Fruit fly (Drosophila melanogaster) whole organism, pupa: ENCODE measurements around the gene wrm2.

Experiments used
- CG10348 ChIP-seq: fragments of 200-800 bp; sonication (Bioruptor generic); IDR thresholded peaks from 2 replicates; pipeline ENCODE4 v1.3.6; 2022; ENCODE audit warnings: missing biosample characterization, missing genetic modification characterization
- CG12605 ChIP-seq: fragments of 200-800 bp; sonication (Bioruptor generic); IDR thresholded peaks from 2 replicates; pipeline ENCODE4 v1.3.6; 2022; ENCODE audit warnings: missing biosample characterization, missing genetic modification characterization
- CG13204 ChIP-seq: fragments of 200-800 bp; sonication (Bioruptor generic); optimal IDR thresholded peaks from 2 replicates; lab custom pipeline; 2018; ENCODE audit warnings: missing biosample characterization, mild to moderate bottlenecking, missing genetic modification characterization, moderate library complexity
- CG14655 ChIP-seq: fragments of 200-800 bp; sonication (Bioruptor generic); optimal IDR thresholded peaks from 3 replicates; lab custom pipeline; 2017; ENCODE audit warnings: mild to moderate bottlenecking, missing biosample characterization, missing genetic modification reagents, missing genetic modification characterization
- CG15710 ChIP-seq: fragments of 200-800 bp; sonication (Bioruptor generic); optimal IDR thresholded peaks from 2 replicates; lab custom pipeline; 2018; ENCODE audit warnings: missing biosample characterization, mild to moderate bottlenecking, missing genetic modification characterization, moderate library complexity
- CG17806 ChIP-seq: fragments of 200-800 bp; sonication (Bioruptor generic); optimal IDR thresholded peaks from 2 replicates; lab custom pipeline; 2018; ENCODE audit warnings: missing biosample characterization, mild to moderate bottlenecking, missing genetic modification characterization, moderate library complexity
- CG32121 ChIP-seq: fragments of 200-800 bp; sonication (Bioruptor generic); IDR thresholded peaks from 2 replicates; pipeline ENCODE4 v1.3.6; 2022; ENCODE audit warnings: missing biosample characterization, missing genetic modification characterization
- CG34367 ChIP-seq: fragments of 200-800 bp; sonication (Bioruptor generic); optimal IDR thresholded peaks from 2 replicates; lab custom pipeline; 2018; ENCODE audit warnings: missing biosample characterization, mild to moderate bottlenecking, missing genetic modification characterization
- CG4496 ChIP-seq: fragments of 200-800 bp; sonication (Bioruptor generic); IDR thresholded peaks from 3 replicates; pipeline ENCODE4 v1.3.6; 2022; ENCODE audit warnings: missing biosample characterization, missing genetic modification characterization
- CG8159 ChIP-seq: fragments of 200-800 bp; sonication (Bioruptor generic); optimal IDR thresholded peaks from 3 replicates; lab custom pipeline; 2018; ENCODE audit warnings: missing biosample characterization, mild to moderate bottlenecking, missing genetic modification characterization, moderate library complexity
- CG8301 ChIP-seq: fragments of 200-800 bp; sonication (Bioruptor generic); optimal IDR thresholded peaks from 2 replicates; lab custom pipeline; 2018; ENCODE audit warnings: missing biosample characterization, mild to moderate bottlenecking, missing genetic modification characterization
- CG9948 ChIP-seq: fragments of 200-800 bp; sonication (Bioruptor generic); optimal IDR thresholded peaks from 2 replicates; lab custom pipeline; 2018; ENCODE audit warnings: missing biosample characterization, mild to moderate bottlenecking, missing genetic modification characterization, moderate library complexity
- D1 ChIP-seq: fragments of 200-800 bp; sonication (Bioruptor generic); optimal IDR thresholded peaks from 2 replicates; lab custom pipeline; 2018; ENCODE audit warnings: missing biosample characterization, mild to moderate bottlenecking, missing genetic modification characterization, moderate library complexity
- EcR ChIP-seq: fragments of 200-800 bp; sonication (Bioruptor generic); optimal IDR thresholded peaks from 3 replicates; lab custom pipeline; 2019; ENCODE audit warnings: missing biosample characterization, missing genetic modification characterization, mild to moderate bottlenecking, moderate library complexity, missing genetic modification reagents
- Ets98B ChIP-seq: fragments of 200-800 bp; sonication (Bioruptor generic); IDR thresholded peaks from 2 replicates; pipeline ENCODE4 v1.3.6; 2022; ENCODE audit warnings: missing biosample characterization, missing genetic modification characterization
- Pif1A ChIP-seq: fragments of 200-800 bp; sonication (Bioruptor generic); optimal IDR thresholded peaks from 3 replicates; lab custom pipeline; 2016; ENCODE audit warnings: missing biosample characterization, missing genetic modification characterization
- Pif1B ChIP-seq: fragments of 200-800 bp; sonication (Bioruptor generic); optimal IDR thresholded peaks from 3 replicates; lab custom pipeline; 2016; ENCODE audit warnings: missing biosample characterization, missing genetic modification characterization
- Snoo ChIP-seq: fragments of 200-800 bp; sonication (Bioruptor generic); optimal IDR thresholded peaks from 3 replicates; lab custom pipeline; 2017; ENCODE audit warnings: missing biosample characterization, mild to moderate bottlenecking, missing genetic modification characterization, inconsistent platforms
- fd96Ca ChIP-seq: fragments of 200-800 bp; sonication (Bioruptor generic); IDR thresholded peaks from 3 replicates; pipeline ENCODE4 v1.3.6; 2022; ENCODE audit warnings: missing biosample characterization, missing genetic modification characterization
- gl ChIP-seq: fragments of 200-800 bp; sonication (Bioruptor generic); optimal IDR thresholded peaks from 2 replicates; lab custom pipeline; 2018; ENCODE audit warnings: missing biosample characterization, mild to moderate bottlenecking, missing genetic modification characterization
- rn ChIP-seq: fragments of 200-800 bp; sonication (Bioruptor generic); IDR thresholded peaks from 2 replicates; pipeline ENCODE4 v1.3.6; 2022; ENCODE audit warnings: missing biosample characterization, missing genetic modification characterization

The wrm2 gene

DNA sequence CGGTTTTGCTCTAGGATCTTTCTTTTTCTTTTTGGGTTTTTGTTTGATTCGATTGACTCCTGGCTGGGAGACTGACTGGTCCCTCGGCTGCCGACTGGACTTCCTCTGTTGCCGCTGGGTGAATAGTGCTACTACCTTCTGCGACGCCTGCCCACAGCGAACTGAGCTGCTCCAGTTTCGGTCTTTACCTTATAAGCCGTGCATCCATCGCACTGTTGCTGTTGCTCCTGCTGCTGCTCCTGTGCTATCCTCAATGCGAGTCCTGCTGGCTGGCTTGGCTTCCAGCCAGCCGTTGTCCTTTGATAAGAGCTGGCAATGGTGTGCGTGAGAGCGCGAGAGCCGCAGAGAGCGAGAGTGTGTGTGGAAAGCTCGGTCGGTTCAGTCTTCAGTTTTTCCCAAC, 22.3 kb downstream of the wrm2 start, which contains the start of gene unc-13-4A:
TSS of gene unc-13-4A (minus strand) at position 143 of the 400 bp plus-strand sequence.
- TF ChIP-seq CG4496 (GFP tag; lab: Robert Waterston, UW): no peak
- no peak for TF ChIP-seq CG34367 (tag; lab: Kevin White, UChicago)
- no peak for TF ChIP-seq Ets98B
- no peak for TF ChIP-seq EcR (GFP tag; lab: Kevin White, UChicago)
- TF ChIP-seq D1 (tag; lab: Kevin White, UChicago): no peak
- no peak for TF ChIP-seq fd96Ca (GFP tag; lab: Robert Waterston, UW)
- TF ChIP-seq CG10348 (GFP tag; lab: Robert Waterston, UW): no peak
- TF ChIP-seq rn: no peak
- TF ChIP-seq CG14655: no peak
- no peak for TF ChIP-seq CG13204 (GFP tag; lab: Kevin White, UChicago)
- no peak for TF ChIP-seq CG32121 (GFP tag; lab: Robert Waterston, UW)
- no peak for TF ChIP-seq Snoo (tag; lab: Kevin White, UChicago)
- TF ChIP-seq CG9948 (tag; lab: Kevin White, UChicago): no peak
- TF ChIP-seq CG15710: no peak
- TF ChIP-seq CG17806: no peak
- no peak for TF ChIP-seq CG8301 (tag; lab: Kevin White, UChicago)
- no peak for TF ChIP-seq CG8159
- TF ChIP-seq Pif1B: no peak

DNA sequence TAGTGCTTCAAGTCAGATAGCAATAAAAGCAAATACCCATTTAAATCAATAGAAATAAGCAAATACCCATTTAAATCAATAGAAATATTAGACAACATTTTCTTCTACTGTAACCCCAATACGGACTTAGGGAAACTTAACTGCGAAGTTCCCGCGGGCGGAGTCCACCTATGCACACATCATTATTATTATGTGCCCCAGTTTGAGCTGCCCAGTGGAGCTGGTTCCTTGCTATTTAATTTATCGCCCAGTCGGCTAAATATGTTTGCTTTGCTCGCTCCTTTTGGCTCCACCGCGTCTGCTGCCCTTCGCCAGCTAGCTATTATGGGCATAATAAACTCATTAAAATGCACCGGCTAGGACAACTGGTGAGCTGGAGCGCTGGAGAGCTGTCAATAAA, 34.4 kb downstream of the wrm2 start:
- no peak for TF ChIP-seq gl (tag; lab: Kevin White, UChicago)
- no peak for TF ChIP-seq CG8159
- no peak for TF ChIP-seq Pif1B
- TF ChIP-seq CG15710: no peak
- no peak for TF ChIP-seq EcR (GFP tag; lab: Kevin White, UChicago)
- no peak for TF ChIP-seq CG17806
- no peak for TF ChIP-seq CG14655
- no peak for TF ChIP-seq CG4496 (GFP tag; lab: Robert Waterston, UW)
- no peak for TF ChIP-seq CG12605 (GFP tag; lab: Robert Waterston, UW)
- no peak for TF ChIP-seq Pif1A (GFP tag; lab: Kevin White, UChicago)
- TF ChIP-seq D1 (tag; lab: Kevin White, UChicago): no peak
- TF ChIP-seq, all 21 proteins: peak for 0
